Fruit fly (Drosophila melanogaster): ENCODE measurements around the gene dop.

DNA sequence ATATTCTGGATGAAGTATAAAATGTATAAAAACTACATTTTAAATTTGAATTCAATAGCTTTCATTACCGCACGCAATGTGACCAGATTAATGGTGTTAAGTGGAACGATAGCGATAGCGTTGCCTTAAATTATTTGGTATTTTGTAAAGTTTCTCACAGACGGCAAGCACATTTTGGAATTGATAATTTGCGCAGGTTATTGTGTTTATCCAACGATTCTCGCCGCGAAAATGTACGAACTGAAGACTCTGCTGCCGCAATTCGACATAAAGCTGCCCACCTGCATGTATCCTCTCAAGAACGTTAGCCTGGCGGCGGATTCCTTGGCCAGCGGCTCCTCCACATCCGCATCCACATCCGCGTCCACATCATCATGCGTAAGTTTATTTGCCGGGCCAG, 17.7 kb downstream of the dop start, which contains the start of gene AIMP2:
- TF ChIP-seq Dfd (GFP tag; optimal IDR thresholded peaks at IDR 0.05): no peak
- no peak for TF ChIP-seq tai (GFP tag; optimal IDR thresholded peaks at IDR 0.05)
- no peak for TF ChIP-seq Rel (GFP tag; optimal IDR thresholded peaks at IDR 0.05)
- TF ChIP-seq Rel (tag; optimal IDR thresholded peaks at IDR 0.05): no peak
- no peak for TF ChIP-seq psq (GFP tag; optimal IDR thresholded peaks at IDR 0.05)
- TF ChIP-seq Hnf4 (GFP tag; optimal IDR thresholded peaks at IDR 0.05): no peak
- TF ChIP-seq brk (GFP tag; optimal IDR thresholded peaks at IDR 0.05): no peak
- no peak for TF ChIP-seq sv (GFP tag; optimal IDR thresholded peaks at IDR 0.05)
- no peak for TF ChIP-seq N (GFP tag; optimal IDR thresholded peaks at IDR 0.05)
- no peak for TF ChIP-seq br (GFP tag; optimal IDR thresholded peaks at IDR 0.05)
- TF ChIP-seq Hr78 (GFP tag; optimal IDR thresholded peaks at IDR 0.05): no peak
- no peak for TF ChIP-seq Sp1 (GFP tag; optimal IDR thresholded peaks at IDR 0.05)
- TF ChIP-seq usp (GFP tag; optimal IDR thresholded peaks at IDR 0.05): no peak
- no peak for TF ChIP-seq Abd-B (GFP tag; optimal IDR thresholded peaks at IDR 0.05)
- no peak for TF ChIP-seq dsf (GFP tag; optimal IDR thresholded peaks at IDR 0.05; ENCODE audit: borderline replicate concordance)
